Fruit fly (Drosophila melanogaster): ENCODE data around the gene CG4101.

The CG4101 gene

dm6 chr3L:16652531-16652930 is 40.2 kb downstream of the CG4101 start:
- TF ChIP-seq cic (GFP tag; optimal IDR thresholded peaks at IDR 0.05) (peak; percentile 53), CG7045 (GFP tag; optimal IDR thresholded peaks at IDR 0.05) (peak; percentile 16), CG14711 (tag; optimal IDR thresholded peaks at IDR 0.05) (no peak), kay (GFP tag; ENCODE audit: borderline replicate concordance) (peak; percentile 86), CG12768 (GFP tag; optimal IDR thresholded peaks at IDR 0.05) (peak; percentile 24), CG5204 (GFP tag; optimal IDR thresholded peaks at IDR 0.05) (no peak), Mnt (GFP tag; optimal IDR thresholded peaks at IDR 0.05) (no peak)

- TF ChIP-seq Mnt (GFP tag; optimal IDR thresholded peaks at IDR 0.05) (no peak), CG7101 (tag; optimal IDR thresholded peaks at IDR 0.05) (no peak), toe (GFP tag; optimal IDR thresholded peaks at IDR 0.05) (no peak), ovo (GFP tag; optimal IDR thresholded peaks at IDR 0.05) (no peak), bab1 (GFP tag; optimal IDR thresholded peaks at IDR 0.05) (no peak), CG33017 (tag; optimal IDR thresholded peaks at IDR 0.05) (no peak), Crg-1 (GFP tag; optimal IDR thresholded peaks at IDR 0.05) (no peak), tj (GFP tag; optimal IDR thresholded peaks at IDR 0.05) (no peak), CG11617 (GFP tag; optimal IDR thresholded peaks at IDR 0.05) (no peak), pad (GFP tag; optimal IDR thresholded peaks at IDR 0.05) (no peak), CG1620 (GFP tag; optimal IDR thresholded peaks at IDR 0.05) (no peak), CG14711 (tag; optimal IDR thresholded peaks at IDR 0.05) (no peak)
Measured at dm6 chr3L:16653679-16654078, 41.4 kb downstream of the CG4101 start.

DNA sequence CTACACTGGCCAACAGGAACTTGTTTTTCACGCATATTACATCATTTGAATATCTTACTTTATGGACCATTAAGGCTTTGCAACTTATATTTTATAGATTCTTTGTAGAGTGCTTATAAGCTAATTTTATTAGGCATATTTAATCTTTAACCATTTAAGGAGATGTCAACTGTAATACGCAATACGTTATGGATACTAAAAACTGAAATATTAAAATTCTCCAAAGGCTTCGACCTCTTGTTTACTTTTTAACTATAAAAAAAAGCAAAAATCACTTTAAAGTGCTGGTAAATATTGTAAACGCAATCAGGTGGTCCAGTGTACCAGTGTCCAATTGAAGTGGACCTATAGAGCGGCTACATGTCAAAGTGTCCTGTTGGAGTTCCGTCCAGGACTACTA is 44.7 kb downstream of the CG4101 start:
- TF ChIP-seq Clk (GFP tag; optimal IDR thresholded peaks at IDR 0.05), result no peak
- TF ChIP-seq cic (GFP tag; optimal IDR thresholded peaks at IDR 0.05), result no peak
- TF ChIP-seq CG11617 (GFP tag; optimal IDR thresholded peaks at IDR 0.05), result no peak
- no peak for TF ChIP-seq cnc (optimal IDR thresholded peaks at IDR 0.05)
- no peak for TF ChIP-seq CG7045 (GFP tag; optimal IDR thresholded peaks at IDR 0.05)
- no peak for TF ChIP-seq ovo (GFP tag; optimal IDR thresholded peaks at IDR 0.05)
- no peak for TF ChIP-seq CG1620 (GFP tag; optimal IDR thresholded peaks at IDR 0.05)
- TF ChIP-seq CG33017 (tag; optimal IDR thresholded peaks at IDR 0.05), result no peak
- no peak for TF ChIP-seq kay (GFP tag; ENCODE audit: borderline replicate concordance)
- TF ChIP-seq tj (GFP tag; optimal IDR thresholded peaks at IDR 0.05), result no peak
- TF ChIP-seq Mnt (GFP tag; optimal IDR thresholded peaks at IDR 0.05), result no peak
- no peak for TF ChIP-seq bab1 (GFP tag; optimal IDR thresholded peaks at IDR 0.05)
- TF ChIP-seq CG12768 (GFP tag; optimal IDR thresholded peaks at IDR 0.05), result no peak
- no peak for TF ChIP-seq toe (GFP tag; optimal IDR thresholded peaks at IDR 0.05)

- TF ChIP-seq ovo (GFP tag; optimal IDR thresholded peaks at IDR 0.05) (no peak), pad (GFP tag; optimal IDR thresholded peaks at IDR 0.05) (no peak), Hr96 (GFP tag; optimal IDR thresholded peaks at IDR 0.05) (no peak), cic (GFP tag; optimal IDR thresholded peaks at IDR 0.05) (no peak), kay (GFP tag; ENCODE audit: borderline replicate concordance) (no peak), CG1620 (GFP tag; optimal IDR thresholded peaks at IDR 0.05) (no peak), bab1 (GFP tag; optimal IDR thresholded peaks at IDR 0.05) (no peak), tj (GFP tag; optimal IDR thresholded peaks at IDR 0.05) (no peak), CG7101 (tag; optimal IDR thresholded peaks at IDR 0.05) (no peak), Mnt (GFP tag; optimal IDR thresholded peaks at IDR 0.05) (no peak), CG14711 (tag; optimal IDR thresholded peaks at IDR 0.05) (no peak), Clk (GFP tag; optimal IDR thresholded peaks at IDR 0.05) (no peak), CG33017 (tag; optimal IDR thresholded peaks at IDR 0.05) (no peak)
Measured at dm6 chr3L:16659099-16659498, 46.8 kb downstream of the CG4101 start.

dm6 chr3L:16659959-16660870 is 47.9 kb downstream of the CG4101 start:
- TF ChIP-seq CG5204 (GFP tag; optimal IDR thresholded peaks at IDR 0.05) (peak; percentile 88), ovo (GFP tag; optimal IDR thresholded peaks at IDR 0.05) (peak; percentile 91), cnc (optimal IDR thresholded peaks at IDR 0.05) (no peak), Hr96 (GFP tag; optimal IDR thresholded peaks at IDR 0.05) (peak; percentile 80), tj (GFP tag; optimal IDR thresholded peaks at IDR 0.05) (peak; percentile 68), bab1 (GFP tag; optimal IDR thresholded peaks at IDR 0.05) (peak; percentile 69), CG7101 (tag; optimal IDR thresholded peaks at IDR 0.05) (peak; percentile 92), CG33017 (tag; optimal IDR thresholded peaks at IDR 0.05) (peak; percentile 90), cic (GFP tag; optimal IDR thresholded peaks at IDR 0.05) (peak; percentile 79), CG7045 (GFP tag; optimal IDR thresholded peaks at IDR 0.05) (peak; percentile 97), toe (GFP tag; optimal IDR thresholded peaks at IDR 0.05) (peak; percentile 89), CG1620 (GFP tag; optimal IDR thresholded peaks at IDR 0.05) (peak; percentile 70), CG11617 (GFP tag; optimal IDR thresholded peaks at IDR 0.05) (peak; percentile 95), pad (GFP tag; optimal IDR thresholded peaks at IDR 0.05) (peak; percentile 94), CG12768 (GFP tag; optimal IDR thresholded peaks at IDR 0.05) (peak; percentile 95), CG14711 (tag; optimal IDR thresholded peaks at IDR 0.05) (peak; percentile 87), Mnt (GFP tag; optimal IDR thresholded peaks at IDR 0.05) (peak; percentile 72), Clk (GFP tag; optimal IDR thresholded peaks at IDR 0.05) (peak; percentile 89), kay (GFP tag; ENCODE audit: borderline replicate concordance) (peak; percentile 70), Crg-1 (GFP tag; optimal IDR thresholded peaks at IDR 0.05) (peak; percentile 73)

Data from whole organism, adult.